Fruit fly (Drosophila melanogaster) S2 (cell line): ENCODE results near the gene Bem46.

Source experiments
- CG8478 ChIP-seq: fragments of >200 bp; optimal IDR thresholded peaks from 2 replicates; lab custom pipeline; 2018
- CTCF ChIP-seq, 2 experiments: fragments of >200 bp; optimal IDR thresholded peaks; 2 replicates each; lab custom pipeline; 2018

The Bem46 gene

DNA sequence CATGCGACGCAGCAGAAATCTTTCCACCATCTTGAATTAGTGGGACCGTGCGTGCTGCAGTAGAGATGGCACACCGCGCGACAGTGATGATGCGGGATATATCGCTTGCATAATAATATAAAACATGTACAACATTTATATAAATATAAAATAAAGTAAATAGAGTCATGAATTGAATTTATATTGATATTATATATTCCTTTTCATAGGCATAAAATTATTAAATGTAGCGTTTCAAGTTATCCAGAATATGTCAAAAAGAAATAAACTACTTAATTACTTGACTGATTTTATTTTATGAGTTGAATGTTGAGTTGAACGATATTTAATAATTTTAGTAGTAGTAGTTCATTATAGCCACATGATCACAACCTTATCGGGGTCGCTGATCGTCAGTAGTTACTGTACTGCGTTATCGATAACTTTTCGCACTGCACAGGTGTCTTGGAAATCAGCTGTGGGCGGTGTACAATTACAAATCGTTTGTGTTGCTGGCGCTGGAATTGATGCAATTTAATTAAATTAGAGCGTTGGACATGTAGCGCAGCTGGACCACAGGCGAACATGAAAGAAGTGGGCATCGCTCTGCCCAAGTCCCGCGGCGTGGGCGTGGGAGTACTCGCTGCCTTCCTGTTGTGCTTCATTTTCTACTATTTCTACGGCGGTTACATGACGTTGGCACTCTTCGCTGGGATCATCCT is at the start of gene Bem46, which contains the start of gene Chd1:
Gene Bem46 (plus strand): TSS at position 436 of the 701 bp plus-strand sequence.
Gene Chd1 (minus strand): TSS at position 43 of the 701 bp plus-strand sequence.
- no peak for TF ChIP-seq CG8478 (lab: Kevin White, UChicago)
- TF ChIP-seq CTCF (optimal IDR thresholded peaks at IDR 0.05; lab: Kevin White, UChicago): peak in 1 of 2 experiments; percentile 17

DNA sequence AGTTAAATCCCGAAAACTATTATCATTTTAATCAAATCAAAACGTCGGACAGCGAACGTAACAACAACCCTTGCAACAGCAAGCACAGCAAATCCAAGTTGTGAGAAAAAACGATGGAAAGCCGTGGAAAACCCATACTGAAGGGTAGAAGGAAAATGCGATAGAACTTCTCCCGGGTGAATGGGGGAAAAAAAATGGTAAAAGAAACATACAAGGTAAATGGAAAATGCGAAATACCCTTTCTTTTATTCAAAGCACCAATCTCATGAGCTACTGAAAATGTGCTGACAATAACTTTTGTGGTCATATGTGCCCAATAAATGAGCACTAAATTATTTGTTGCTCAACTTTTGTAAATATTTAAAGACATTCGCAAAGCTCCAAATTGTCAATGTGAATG is 48.2 kb upstream of the Bem46 start:
- TF ChIP-seq CG8478 (lab: Kevin White, UChicago) (no peak), CTCF (optimal IDR thresholded peaks at IDR 0.05; lab: Kevin White, UChicago) (no peak)

DNA sequence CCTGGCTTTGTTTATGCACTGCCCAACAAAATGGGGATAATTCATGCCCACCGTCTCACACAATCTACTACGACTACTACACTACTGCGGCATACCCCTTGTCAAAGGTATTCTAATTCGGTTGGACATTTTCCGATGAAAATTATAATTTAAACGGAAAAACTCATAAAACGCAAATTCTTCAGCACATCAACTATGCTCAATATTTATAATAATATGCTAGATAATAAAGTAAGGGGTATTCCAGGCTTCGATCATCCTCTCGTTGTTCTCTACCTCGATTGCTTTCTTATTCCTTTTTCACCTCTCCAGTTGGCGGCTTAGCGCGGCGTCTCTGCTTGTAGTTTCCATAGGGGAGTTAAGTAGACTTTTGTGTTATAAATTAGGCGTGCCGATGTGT is 46.6 kb upstream of the Bem46 start:
- TF ChIP-seq CTCF (optimal IDR thresholded peaks at IDR 0.05; lab: Kevin White, UChicago): no peak
- TF ChIP-seq CG8478 (lab: Kevin White, UChicago): no peak

DNA sequence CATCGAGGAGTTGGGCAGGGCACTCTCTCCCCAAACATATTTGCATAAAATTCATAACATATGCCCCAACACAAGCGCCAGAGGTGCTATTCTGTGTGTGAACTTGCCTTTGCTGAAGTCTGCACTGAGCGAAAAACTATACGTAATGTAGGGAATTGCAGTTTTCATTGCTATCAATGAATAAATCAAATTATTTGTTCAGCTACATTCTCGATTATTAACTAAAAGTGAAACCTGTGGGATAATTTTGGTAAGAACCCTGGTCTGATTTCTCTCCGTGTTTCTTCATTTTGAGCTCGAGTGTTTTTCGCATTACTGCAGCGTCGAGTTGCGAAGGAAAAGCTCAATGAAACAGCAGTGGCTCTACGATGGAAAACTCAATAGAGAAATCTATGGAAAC is 45.3 kb upstream of the Bem46 start:
- no peak for TF ChIP-seq CTCF (optimal IDR thresholded peaks at IDR 0.05; lab: Kevin White, UChicago)
- no peak for TF ChIP-seq CG8478 (lab: Kevin White, UChicago)

DNA sequence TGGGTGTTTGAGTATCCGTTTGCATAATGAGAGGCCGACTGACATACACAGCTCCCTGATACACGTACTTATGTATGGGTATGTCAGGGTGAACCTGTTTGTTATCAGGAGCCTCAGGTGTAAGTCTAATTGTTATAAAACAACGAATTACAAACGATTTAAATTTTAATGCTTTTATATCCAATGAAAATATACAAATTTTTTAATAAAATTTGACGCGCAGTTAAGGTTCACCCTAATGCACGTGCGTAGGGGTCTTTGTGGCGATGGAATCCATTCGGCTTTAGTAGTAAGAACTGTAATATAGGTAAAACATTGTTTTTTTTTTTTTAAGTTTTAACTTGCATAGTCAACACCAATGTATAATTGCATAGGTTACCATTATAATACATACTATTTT is 43.4 kb upstream of the Bem46 start:
- TF ChIP-seq CG8478 (lab: Kevin White, UChicago): no peak
- no peak for TF ChIP-seq CTCF (optimal IDR thresholded peaks at IDR 0.05; lab: Kevin White, UChicago)

DNA sequence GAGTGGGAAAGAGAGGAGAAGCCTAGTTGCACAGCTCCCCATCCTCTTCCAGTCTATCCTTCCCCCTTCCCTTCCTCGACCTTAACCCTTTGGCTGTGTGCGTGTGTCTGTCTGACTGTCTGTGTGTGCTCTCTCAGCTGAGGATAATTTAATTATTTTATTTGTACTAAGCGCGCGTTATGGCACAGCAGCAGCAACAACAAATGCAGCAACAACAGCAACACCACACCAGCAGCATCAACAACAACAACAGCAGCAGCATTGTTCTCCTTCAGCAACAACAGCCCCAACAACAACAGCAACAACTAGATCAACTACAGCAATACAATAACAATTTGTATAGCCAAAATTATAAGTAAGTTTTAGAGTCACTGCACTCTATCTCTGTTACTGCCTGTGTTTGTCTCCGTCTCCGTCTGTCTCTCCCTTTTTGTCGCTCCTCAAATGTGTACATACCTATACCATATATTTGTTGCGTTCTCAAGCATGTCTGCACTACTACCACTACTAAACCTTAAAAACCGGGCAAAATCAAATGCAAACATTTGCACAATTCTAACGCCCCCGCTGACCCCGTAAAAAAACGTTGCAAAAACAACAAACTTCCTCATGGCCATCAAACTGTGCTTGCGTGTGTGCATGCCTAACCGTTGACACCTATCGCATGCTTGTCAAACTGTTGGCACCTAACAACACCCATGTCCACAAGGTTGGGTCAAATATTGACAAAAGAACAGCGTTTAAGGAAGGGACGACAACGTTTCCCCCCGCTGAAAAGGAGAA is 42.3 kb upstream of the Bem46 start:
- TF ChIP-seq CG8478 (lab: Kevin White, UChicago) (no peak), CTCF (optimal IDR thresholded peaks at IDR 0.05; lab: Kevin White, UChicago) (peak; percentile 24 to 44)

DNA sequence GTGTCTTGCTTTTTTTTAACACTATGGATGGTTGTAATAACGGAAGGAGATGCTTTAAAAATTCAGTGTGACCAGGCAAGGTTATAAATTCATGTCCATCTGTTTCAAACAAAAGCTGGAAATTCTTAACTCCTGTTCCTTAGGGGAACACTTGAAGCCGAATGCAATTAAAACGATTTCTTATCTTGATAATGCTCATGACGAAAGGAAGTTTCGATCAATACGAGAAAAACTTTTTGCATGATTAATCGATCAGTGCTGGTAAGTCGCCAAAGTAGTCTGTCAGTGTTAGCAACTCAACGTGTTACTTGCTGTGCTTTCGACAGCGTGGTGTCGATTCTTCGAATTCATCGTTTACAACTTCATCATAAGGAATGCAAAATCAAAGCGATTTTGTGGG is 33.4 kb upstream of the Bem46 start, which contains the start of gene Rbp9:
Gene Rbp9 (plus strand): TSS at position 291 of the 400 bp plus-strand sequence.
- TF ChIP-seq CG8478 (lab: Kevin White, UChicago) (no peak), CTCF (optimal IDR thresholded peaks at IDR 0.05; lab: Kevin White, UChicago) (no peak)

DNA sequence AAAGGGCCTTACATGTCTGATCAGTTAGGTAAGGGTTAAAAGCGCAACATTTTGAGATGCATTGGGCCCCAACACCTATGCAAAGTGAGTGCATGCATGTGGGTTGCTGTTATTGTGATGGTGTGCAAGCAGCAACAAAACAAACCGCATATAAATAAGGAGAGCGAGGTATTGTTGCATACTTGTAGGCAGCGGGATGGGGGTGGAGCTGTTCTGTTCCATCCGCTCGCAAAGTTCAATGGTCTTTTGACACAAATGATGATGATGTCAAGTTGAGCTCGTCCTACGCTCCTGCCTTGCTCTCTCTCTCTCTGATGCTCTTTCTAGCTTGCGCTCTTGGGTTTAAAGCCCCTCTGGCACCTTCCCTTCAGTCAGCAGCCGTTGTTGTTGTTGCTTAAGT is 32.3 kb upstream of the Bem46 start:
- no peak for TF ChIP-seq CG8478 (lab: Kevin White, UChicago)
- no peak for TF ChIP-seq CTCF (optimal IDR thresholded peaks at IDR 0.05; lab: Kevin White, UChicago)

DNA sequence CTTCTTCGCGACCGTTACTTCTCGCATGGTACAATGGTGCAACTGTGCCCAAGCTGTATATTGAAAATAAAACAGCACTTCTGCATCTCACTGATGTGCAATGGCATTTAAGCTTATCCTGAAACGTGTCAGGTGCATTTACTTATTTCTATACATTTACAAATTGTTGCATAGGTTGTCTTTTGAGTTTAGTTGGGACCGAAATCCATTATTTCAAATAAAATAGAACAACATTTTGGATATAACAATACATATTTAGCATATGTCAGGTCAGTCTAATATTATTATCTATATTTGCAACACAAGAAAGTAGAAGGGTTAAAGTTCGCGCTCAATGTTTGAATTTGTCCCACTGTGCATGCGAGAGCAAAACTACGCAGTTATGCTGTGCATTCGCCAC is 31.6 kb upstream of the Bem46 start:
- TF ChIP-seq CTCF (optimal IDR thresholded peaks at IDR 0.05; lab: Kevin White, UChicago) (no peak), CG8478 (lab: Kevin White, UChicago) (no peak)

DNA sequence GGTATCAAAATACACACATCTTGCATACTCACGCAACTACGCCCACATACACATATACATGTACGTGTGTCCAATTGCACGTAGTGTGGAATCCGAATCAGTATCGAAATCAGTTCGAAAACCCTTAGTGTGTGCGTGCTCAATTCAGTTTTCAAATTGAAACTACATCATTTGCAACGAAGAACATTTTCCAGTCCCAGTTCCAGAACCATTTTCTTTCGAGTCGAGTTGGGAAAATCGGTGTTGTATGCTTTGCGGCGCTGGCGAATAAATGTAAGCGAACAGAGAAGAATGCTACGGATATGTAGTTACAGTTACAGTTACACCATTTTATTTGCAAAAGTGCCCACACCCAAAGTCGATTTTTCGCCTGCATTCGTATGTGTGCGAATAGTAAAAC is 30.9 kb upstream of the Bem46 start:
- TF ChIP-seq CG8478 (lab: Kevin White, UChicago) (no peak), CTCF (optimal IDR thresholded peaks at IDR 0.05; lab: Kevin White, UChicago) (peak; percentile 30 to 51)

DNA sequence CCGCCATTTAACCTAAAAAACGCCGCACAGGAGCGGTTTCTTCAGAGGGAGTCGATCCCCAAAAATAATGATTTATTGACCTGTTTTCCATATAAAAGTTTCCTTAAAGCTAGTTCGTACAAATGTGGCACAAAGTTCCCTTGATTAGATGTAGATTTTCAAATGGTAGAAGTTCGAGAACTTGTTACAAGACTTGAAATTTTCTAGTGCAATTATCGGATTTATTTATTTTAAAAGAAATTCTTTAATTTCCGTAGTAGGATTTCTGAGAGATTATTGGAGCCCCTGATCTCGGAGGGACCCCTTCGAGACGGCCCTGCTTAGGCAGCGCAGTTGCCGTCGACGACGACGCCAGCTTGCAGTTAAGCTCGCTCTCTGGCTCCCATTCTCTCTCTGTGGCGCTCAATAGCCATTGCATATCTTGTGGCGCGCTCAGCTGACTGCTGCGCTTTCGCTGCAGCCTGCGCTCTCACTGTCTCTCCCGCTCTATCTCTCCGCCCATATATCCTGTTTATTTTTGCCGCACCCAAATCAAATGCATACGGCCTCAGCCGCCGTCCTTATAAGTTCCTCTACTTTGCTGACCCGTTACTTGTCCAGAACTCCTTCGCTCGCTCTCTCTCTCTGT is 30.3 kb upstream of the Bem46 start:
- no peak for TF ChIP-seq CG8478 (lab: Kevin White, UChicago)
- TF ChIP-seq CTCF (optimal IDR thresholded peaks at IDR 0.05; lab: Kevin White, UChicago): no peak

DNA sequence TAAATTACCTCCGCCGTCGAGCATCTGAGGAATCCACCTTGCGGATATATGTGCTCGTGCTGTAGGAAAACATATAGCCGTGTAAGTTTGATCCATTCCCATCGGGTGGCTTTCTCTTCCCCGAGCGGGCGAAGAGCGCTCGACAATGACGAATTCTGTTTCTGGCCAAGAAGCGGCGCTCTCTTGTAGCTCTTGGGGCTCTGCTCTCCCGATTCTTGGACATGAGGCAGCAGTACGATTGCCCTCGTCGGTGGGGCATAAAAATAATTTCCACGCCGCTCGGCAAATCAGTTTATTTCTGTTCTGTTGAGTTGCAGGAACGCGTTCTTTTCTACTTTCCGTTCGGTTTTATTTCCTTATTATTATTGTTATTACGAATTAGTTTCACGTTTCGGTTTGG is 29.1 kb upstream of the Bem46 start:
- TF ChIP-seq CG8478 (lab: Kevin White, UChicago): no peak
- no peak for TF ChIP-seq CTCF (optimal IDR thresholded peaks at IDR 0.05; lab: Kevin White, UChicago)

DNA sequence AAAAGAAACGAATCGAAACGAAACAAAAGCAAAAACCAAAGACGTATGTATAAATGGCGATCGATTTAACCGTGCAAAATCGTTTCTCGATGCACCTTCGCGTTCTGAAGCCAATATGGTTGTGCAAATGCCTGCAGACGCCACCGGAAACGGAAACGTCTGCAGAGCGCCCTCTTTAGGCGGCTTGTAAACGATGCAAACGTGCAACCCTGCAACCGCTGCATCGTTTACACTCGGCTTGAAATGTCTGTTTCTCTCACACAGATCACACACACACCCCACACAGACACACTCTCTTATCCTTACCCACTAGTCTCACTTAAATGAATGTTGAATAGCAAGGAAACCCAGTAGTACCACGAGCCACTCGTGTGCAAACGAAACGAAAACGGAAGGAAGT is 21.0 kb upstream of the Bem46 start:
- TF ChIP-seq CG8478 (lab: Kevin White, UChicago): no peak
- TF ChIP-seq CTCF (optimal IDR thresholded peaks at IDR 0.05; lab: Kevin White, UChicago): peak; percentile 82 to 89

DNA sequence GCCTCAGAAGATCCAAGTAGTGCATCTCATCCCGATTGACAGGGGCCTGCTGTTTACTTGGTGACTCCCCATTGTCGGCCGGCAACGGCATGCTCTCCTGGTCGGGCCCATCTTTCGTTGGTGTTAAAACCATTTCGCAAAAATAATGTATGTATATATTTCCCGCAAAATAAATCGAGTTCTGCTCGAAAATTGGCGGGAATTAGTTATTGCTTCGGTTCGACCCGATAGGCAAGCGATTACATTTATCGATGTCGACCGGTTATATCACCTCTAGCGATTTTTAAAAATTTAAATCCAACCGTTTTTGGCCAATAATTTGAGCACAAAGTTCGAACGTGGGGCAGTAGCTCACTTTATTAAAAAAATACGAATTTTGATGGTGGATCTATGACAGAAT is 18.5 kb upstream of the Bem46 start, which contains the start of gene Ts:
Gene Ts (minus strand): TSS at position 201 of the 400 bp plus-strand sequence.
- no peak for TF ChIP-seq CG8478 (lab: Kevin White, UChicago)

DNA sequence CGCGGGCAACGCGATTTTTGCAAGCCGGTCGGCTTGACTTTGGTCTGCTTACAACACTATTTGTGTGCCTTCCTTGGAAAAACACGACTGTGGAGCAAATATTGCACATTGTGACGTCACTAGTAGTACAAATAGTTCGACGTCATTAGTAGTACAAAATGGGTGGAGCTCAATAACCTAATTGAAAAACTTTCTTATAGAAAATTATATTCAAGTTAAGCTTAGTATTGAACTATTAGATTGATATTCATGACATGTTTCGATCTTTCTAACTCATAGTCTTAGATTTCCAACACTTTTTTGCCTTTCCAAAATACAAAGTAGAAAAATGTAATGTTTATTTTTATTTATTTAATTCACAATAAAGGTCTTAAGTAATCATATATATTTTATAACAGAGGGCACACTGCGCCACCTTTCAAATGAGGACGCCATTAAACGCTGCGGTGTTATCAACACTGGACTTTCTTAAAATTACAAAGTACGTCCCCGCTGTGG is 15.4 kb upstream of the Bem46 start, which contains the start of the genes Rrp1 and gammaTub23C:
Gene Rrp1 (minus strand): TSS at position 70 of the 498 bp plus-strand sequence.
Gene gammaTub23C (plus strand): TSS at position 453 of the 498 bp plus-strand sequence.
- TF ChIP-seq CTCF (optimal IDR thresholded peaks at IDR 0.05; lab: Kevin White, UChicago): no peak
- no peak for TF ChIP-seq CG8478 (lab: Kevin White, UChicago)
